Fruit fly (Drosophila melanogaster) whole organism, embryonic: ENCODE data around the gene wg.
A peak's percentile ranks its signal among the peaks of the same experiment; 100 is the strongest.

Experiments
- Abd-B ChIP-seq: fragments of 200-800 bp; sonication (Bioruptor generic); optimal IDR thresholded peaks from 2 replicates; lab custom pipeline; 2018; ENCODE audit warnings: missing biosample characterization, mild to moderate bottlenecking, missing genetic modification characterization, moderate library complexity
- Asciz ChIP-seq: fragments of 200-800 bp; sonication (Bioruptor generic); optimal IDR thresholded peaks from 2 replicates; lab custom pipeline; 2017; ENCODE audit warnings: missing biosample characterization, mild to moderate bottlenecking, missing genetic modification characterization, missing genetic modification reagents
- CG10959 ChIP-seq: fragments of 200-800 bp; sonication (Bioruptor generic); IDR thresholded peaks from 2 replicates; pipeline ENCODE4 v1.3.6; 2022; ENCODE audit warnings: missing biosample characterization, missing genetic modification characterization
- CG11247 ChIP-seq: fragments of 200-800 bp; sonication (Bioruptor generic); IDR thresholded peaks from 2 replicates; pipeline ENCODE4 v1.3.6; 2022; ENCODE audit warnings: missing biosample characterization, missing genetic modification characterization
- CG17186 ChIP-seq: fragments of 200-800 bp; sonication (Bioruptor generic); optimal IDR thresholded peaks from 3 replicates; lab custom pipeline; 2017; ENCODE audit warnings: missing biosample characterization, missing genetic modification reagents, missing genetic modification characterization
- CG17328 ChIP-seq: fragments of 200-800 bp; sonication (Bioruptor generic); IDR thresholded peaks from 2 replicates; pipeline ENCODE4 v1.3.6; 2022; ENCODE audit warnings: missing biosample characterization, missing genetic modification characterization
- CG17359 ChIP-seq: fragments of 200-800 bp; sonication (Bioruptor generic); optimal IDR thresholded peaks from 3 replicates; lab custom pipeline; 2018; ENCODE audit warnings: missing biosample characterization, mild to moderate bottlenecking, missing genetic modification characterization, moderate library complexity
- CG18476 ChIP-seq: fragments of 200-800 bp; sonication (Bioruptor generic); optimal IDR thresholded peaks from 2 replicates; lab custom pipeline; 2016; ENCODE audit warnings: missing biosample characterization, mild to moderate bottlenecking, missing genetic modification characterization
- CG2202 ChIP-seq: fragments of 200-800 bp; sonication (Bioruptor generic); optimal IDR thresholded peaks from 2 replicates; lab custom pipeline; 2018; ENCODE audit warnings: missing biosample characterization, mild to moderate bottlenecking, missing genetic modification characterization
- CG3065 ChIP-seq: fragments of 200-800 bp; sonication (Bioruptor generic); optimal IDR thresholded peaks from 2 replicates; lab custom pipeline; 2016; ENCODE audit warnings: missing biosample characterization, missing genetic modification characterization
- CG31441 ChIP-seq: fragments of 200-800 bp; sonication (Bioruptor generic); IDR thresholded peaks from 2 replicates; pipeline ENCODE4 v1.3.6; 2022; ENCODE audit warnings: missing biosample characterization, missing genetic modification characterization
- CG3407 ChIP-seq: fragments of 200-800 bp; sonication (Bioruptor generic); optimal IDR thresholded peaks from 2 replicates; lab custom pipeline; 2018; ENCODE audit warnings: missing biosample characterization, mild to moderate bottlenecking, missing genetic modification characterization
- CG4328 ChIP-seq: fragments of 200-800 bp; sonication (Bioruptor generic); optimal IDR thresholded peaks from 3 replicates; lab custom pipeline; 2017; ENCODE audit warnings: missing biosample characterization, missing genetic modification reagents, missing genetic modification characterization
- CG4404 ChIP-seq: fragments of 200-800 bp; sonication (Bioruptor generic); IDR thresholded peaks from 2 replicates; pipeline ENCODE4 v1.3.6; 2022; ENCODE audit warnings: missing biosample characterization, missing genetic modification characterization
- CG4820 ChIP-seq: fragments of 200-800 bp; sonication (Bioruptor generic); optimal IDR thresholded peaks from 3 replicates; lab custom pipeline; 2016; ENCODE audit warnings: missing biosample characterization, missing genetic modification characterization
- CG7839 ChIP-seq: fragments of 200-800 bp; sonication (Bioruptor generic); optimal IDR thresholded peaks from 3 replicates; lab custom pipeline; 2018; ENCODE audit warnings: missing biosample characterization, mild to moderate bottlenecking, missing genetic modification characterization, moderate library complexity
- Camta ChIP-seq: fragments of 200-800 bp; sonication (Bioruptor generic); optimal IDR thresholded peaks from 2 replicates; lab custom pipeline; 2016; ENCODE audit warnings: missing biosample characterization, missing genetic modification characterization
- Fer1 ChIP-seq: fragments of 200-800 bp; sonication (Bioruptor generic); optimal IDR thresholded peaks from 2 replicates; lab custom pipeline; 2017; ENCODE audit warnings: missing biosample characterization, mild to moderate bottlenecking, missing genetic modification characterization
- GATAe ChIP-seq: fragments of 200-800 bp; sonication (Bioruptor generic); conservative IDR thresholded peaks from 2 replicates; pipeline ENCODE4 v1.3.6; 2022; ENCODE audit warnings: missing biosample characterization, missing genetic modification characterization
- MTF-1 ChIP-seq: fragments of 200-800 bp; sonication (Bioruptor generic); optimal IDR thresholded peaks from 2 replicates; lab custom pipeline; 2018; ENCODE audit warnings: missing biosample characterization, mild to moderate bottlenecking, missing genetic modification characterization, borderline replicate concordance
- Med ChIP-seq: fragments of 200-800 bp; sonication (Bioruptor generic); peaks from one replicate; lab custom pipeline; 2016; ENCODE audit warnings: missing biosample characterization, missing genetic modification characterization, mild to moderate bottlenecking, inconsistent platforms, moderate library complexity
- NC2α ChIP-seq: fragments of 200-800 bp; sonication (Bioruptor generic); optimal IDR thresholded peaks from 2 replicates; lab custom pipeline; 2016; ENCODE audit warnings: missing biosample characterization, missing genetic modification characterization
- Nf-YB ChIP-seq: fragments of 200-800 bp; sonication (Bioruptor generic); optimal IDR thresholded peaks from 3 replicates; lab custom pipeline; 2019; ENCODE audit warnings: missing biosample characterization, mild to moderate bottlenecking, missing genetic modification characterization, moderate library complexity
- PHDP ChIP-seq: fragments of 200-800 bp; sonication (Bioruptor generic); optimal IDR thresholded peaks from 3 replicates; lab custom pipeline; 2018; ENCODE audit warnings: missing biosample characterization, mild to moderate bottlenecking, missing genetic modification characterization, moderate library complexity
- Stat92E ChIP-seq, 3 experiments: fragments of >200 bp in 2 of 3; fragments of 200-800 bp in 1 of 3; sonication (Bioruptor generic) in 1 of 3; optimal IDR thresholded peaks; 2 replicates each; lab custom pipeline; 2017 to 2019; ENCODE audit warnings: missing biosample characterization in 3 of 3, missing genetic modification characterization in 3 of 3, mild to moderate bottlenecking in 1 of 3, moderate library complexity in 1 of 3
- Xrp1 ChIP-seq: fragments of 200-800 bp; sonication (Bioruptor generic); IDR thresholded peaks from 2 replicates; pipeline ENCODE4 v1.3.6; 2022; ENCODE audit warnings: missing biosample characterization, missing genetic modification characterization
- YL-1 ChIP-seq: fragments of 200-800 bp; sonication (Bioruptor generic); optimal IDR thresholded peaks from 3 replicates; lab custom pipeline; 2017; ENCODE audit warnings: missing biosample characterization, mild to moderate bottlenecking, missing genetic modification characterization
- ac ChIP-seq: fragments of 200-800 bp; sonication (Bioruptor generic); optimal IDR thresholded peaks from 3 replicates; lab custom pipeline; 2017; ENCODE audit warnings: missing biosample characterization, mild to moderate bottlenecking, missing genetic modification characterization
- ara ChIP-seq: fragments of 200-800 bp; sonication (Bioruptor generic); IDR thresholded peaks from 2 replicates; pipeline ENCODE4 v1.3.6; 2022; ENCODE audit warnings: missing biosample characterization, missing genetic modification characterization
- bsh ChIP-seq, 2 experiments: fragments of 200-800 bp; sonication (Bioruptor generic); optimal IDR thresholded peaks; 2 replicates each; lab custom pipeline; 2017 to 2018; ENCODE audit warnings: mild to moderate bottlenecking in 2 of 2, missing biosample characterization in 2 of 2, missing genetic modification characterization in 2 of 2, moderate library complexity in 1 of 2
- chif ChIP-seq, 2 experiments: fragments of 200-800 bp; sonication (Bioruptor generic); optimal IDR thresholded peaks; 3 replicates each; lab custom pipeline; 2016; ENCODE audit warnings: missing biosample characterization in 2 of 2, missing genetic modification characterization in 2 of 2
- chn ChIP-seq: fragments of 200-800 bp; sonication (Bioruptor generic); optimal IDR thresholded peaks from 2 replicates; lab custom pipeline; 2016; ENCODE audit warnings: missing biosample characterization, missing genetic modification characterization
- dmrt11E ChIP-seq: fragments of 200-800 bp; sonication (Bioruptor generic); optimal IDR thresholded peaks from 3 replicates; lab custom pipeline; 2018; ENCODE audit warnings: missing biosample characterization, mild to moderate bottlenecking, missing genetic modification characterization, moderate library complexity
- dmrt99B ChIP-seq: fragments of 200-800 bp; sonication (Bioruptor generic); optimal IDR thresholded peaks from 2 replicates; lab custom pipeline; 2018; ENCODE audit warnings: missing biosample characterization, mild to moderate bottlenecking, missing genetic modification characterization, moderate library complexity
- dpn ChIP-seq, 2 experiments: fragments of 200-800 bp; sonication (Bioruptor generic); optimal IDR thresholded peaks; 3 replicates each; lab custom pipeline; 2016; ENCODE audit warnings: missing biosample characterization in 2 of 2, missing genetic modification characterization in 2 of 2
- fu2 ChIP-seq: fragments of 200-800 bp; sonication (Bioruptor generic); optimal IDR thresholded peaks from 2 replicates; lab custom pipeline; 2016; ENCODE audit warnings: missing biosample characterization, missing genetic modification characterization
- gcm ChIP-seq: fragments of 200-800 bp; sonication (Bioruptor generic); optimal IDR thresholded peaks from 2 replicates; lab custom pipeline; 2019; ENCODE audit warnings: missing biosample characterization, mild to moderate bottlenecking, missing genetic modification characterization, moderate library complexity
- lbe ChIP-seq: fragments of 200-800 bp; sonication (Bioruptor generic); optimal IDR thresholded peaks from 2 replicates; lab custom pipeline; 2016; ENCODE audit warnings: missing biosample characterization, mild to moderate bottlenecking, missing genetic modification characterization
- lov ChIP-seq, 2 experiments: fragments of 200-800 bp in 1 of 2; fragments of >200 bp in 1 of 2; sonication (Bioruptor generic) in 1 of 2; IDR thresholded peaks in 1 of 2; optimal IDR thresholded peaks in 1 of 2; 2 replicates in 1 of 2; 3 replicates in 1 of 2; pipeline versions ENCODE4 v1.3.6 to Lab custom; 2017 to 2022; ENCODE audit warnings: missing biosample characterization in 1 of 2, missing genetic modification characterization in 1 of 2
- luna ChIP-seq: fragments of 200-800 bp; sonication (Bioruptor generic); optimal IDR thresholded peaks from 2 replicates; lab custom pipeline; 2016; ENCODE audit warnings: missing biosample characterization, missing genetic modification characterization
- nerfin-1 ChIP-seq: fragments of 200-800 bp; sonication (Bioruptor generic); optimal IDR thresholded peaks from 3 replicates; lab custom pipeline; 2019; ENCODE audit warnings: missing biosample characterization, mild to moderate bottlenecking, missing genetic modification characterization, moderate library complexity
- pum ChIP-seq: fragments of 200-800 bp; sonication (Bioruptor generic); optimal IDR thresholded peaks from 2 replicates; lab custom pipeline; 2016; ENCODE audit warnings: missing biosample characterization, missing genetic modification characterization
- salm ChIP-seq: fragments of 200-800 bp; sonication (Bioruptor generic); optimal IDR thresholded peaks from 2 replicates; lab custom pipeline; 2018; ENCODE audit warnings: missing biosample characterization, mild to moderate bottlenecking, missing genetic modification characterization
- sens-2 ChIP-seq: fragments of 200-800 bp; sonication (Bioruptor generic); IDR thresholded peaks from 2 replicates; pipeline ENCODE4 v1.3.6; 2022; ENCODE audit warnings: missing biosample characterization, missing genetic modification characterization
- slbo ChIP-seq: fragments of 200-800 bp; sonication (Bioruptor generic); IDR thresholded peaks from 2 replicates; pipeline ENCODE4 v1.3.6; 2022; ENCODE audit warnings: missing biosample characterization, missing genetic modification characterization
- tap ChIP-seq: fragments of 200-800 bp; optimal IDR thresholded peaks from 3 replicates; lab custom pipeline; 2019; ENCODE audit warnings: missing biosample characterization, mild to moderate bottlenecking, missing genetic modification characterization, moderate library complexity
- tin ChIP-seq: fragments of 200-800 bp; sonication (Bioruptor generic); optimal IDR thresholded peaks from 3 replicates; lab custom pipeline; 2016; ENCODE audit warnings: missing biosample characterization, missing genetic modification characterization
- tio ChIP-seq: fragments of 200-800 bp; sonication (Bioruptor generic); optimal IDR thresholded peaks from 2 replicates; lab custom pipeline; 2017; ENCODE audit warnings: missing biosample characterization, missing genetic modification characterization, inconsistent platforms
- zen2 ChIP-seq: fragments of 200-800 bp; sonication (Bioruptor generic); IDR thresholded peaks from 3 replicates; pipeline ENCODE4 v1.3.6; 2022; ENCODE audit warnings: missing biosample characterization, missing genetic modification characterization; ENCODE audit not compliant: partially characterized antibody

The wg gene

DNA sequence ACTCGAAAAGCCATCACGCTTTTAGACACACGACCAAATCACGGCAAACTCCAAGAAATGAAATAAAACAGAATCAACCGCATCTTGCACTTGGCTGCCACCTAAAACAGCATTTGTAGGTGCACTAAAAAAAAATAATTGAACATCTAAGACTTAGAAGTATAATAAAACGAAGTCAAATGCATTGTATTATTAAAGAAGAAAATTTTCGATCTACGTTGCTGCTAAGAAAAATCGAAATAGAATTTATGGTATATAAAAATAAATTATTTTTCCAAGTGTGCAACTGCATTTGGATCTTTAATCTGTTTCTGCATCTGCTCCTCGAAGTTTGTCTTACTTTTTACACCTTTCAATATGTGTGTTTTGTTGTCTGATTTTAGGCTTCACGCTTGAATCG is 36.7 kb upstream of the wg start (continued):
- TF ChIP-seq Camta (GFP tag; lab: Kevin White, UChicago), result peak; percentile 10
- TF ChIP-seq gcm (GFP tag; lab: Kevin White, UChicago), result peak; percentile 50
- TF ChIP-seq Nf-YB (GFP tag; lab: Kevin White, UChicago), result peak; percentile 36
- TF ChIP-seq CG17328 (GFP tag; lab: Robert Waterston, UW), result peak; percentile 76
- no peak for TF ChIP-seq lov (optimal IDR thresholded peaks at IDR 0.05; lab: Kevin White, UChicago)
- peak; percentile 61; the same call in 1 of the 3 replicates for TF ChIP-seq lov (GFP tag; IDR thresholded peaks at IDR 0.05; lab: Robert Waterston, UW)
- TF ChIP-seq Abd-B (GFP tag; lab: Kevin White, UChicago), result peak; percentile 30
- peak; percentile 68 for TF ChIP-seq CG7839 (tag; lab: Kevin White, UChicago)
- peak in 1 of 2 experiments; percentile 51 for TF ChIP-seq chif (GFP tag; optimal IDR thresholded peaks at IDR 0.05; lab: Kevin White, UChicago)
- no peak for TF ChIP-seq sens-2 (GFP tag; lab: Robert Waterston, UW)
- TF ChIP-seq CG17359 (tag; lab: Kevin White, UChicago), result peak; percentile 55
- no peak for TF ChIP-seq lbe (GFP tag; lab: Kevin White, UChicago)
- TF ChIP-seq CG17186 (GFP tag; lab: Kevin White, UChicago), result peak; percentile 0
- no peak for TF ChIP-seq Med (GFP tag; lab: Kevin White, UChicago)
- no peak for TF ChIP-seq GATAe (GFP tag; lab: Robert Waterston, UW)
- TF ChIP-seq Stat92E (GFP tag; optimal IDR thresholded peaks at IDR 0.05; lab: Kevin White, UChicago), result peak in 1 of 3 experiments; percentile 58
- peak; percentile 33 for TF ChIP-seq ac (GFP tag; lab: Kevin White, UChicago)
- no peak for TF ChIP-seq luna
- TF ChIP-seq CG3065, result no peak
- peak; percentile 55 for TF ChIP-seq Asciz (GFP tag; lab: Kevin White, UChicago)
- peak; percentile 49 for TF ChIP-seq tin
- TF ChIP-seq salm (tag; lab: Kevin White, UChicago), result no peak
- peak; percentile 40 for TF ChIP-seq CG18476
- TF ChIP-seq PHDP (tag; lab: Kevin White, UChicago), result peak; percentile 33
- TF ChIP-seq Fer1 (GFP tag; lab: Kevin White, UChicago), result no peak
- TF ChIP-seq YL-1 (GFP tag; lab: Kevin White, UChicago), result no peak
- TF ChIP-seq CG31441 (GFP tag; lab: Robert Waterston, UW), result peak; percentile 68
- TF ChIP-seq NC2α (GFP tag; lab: Kevin White, UChicago), result no peak
- peak; percentile 20 for TF ChIP-seq MTF-1 (GFP tag; lab: Kevin White, UChicago)
- no peak for TF ChIP-seq CG4328 (GFP tag; lab: Kevin White, UChicago)
- TF ChIP-seq dpn (GFP tag; optimal IDR thresholded peaks at IDR 0.05; lab: Kevin White, UChicago), result peak; percentile 10 to 25
- peak; percentile 66 for TF ChIP-seq CG2202 (tag; lab: Kevin White, UChicago)
- TF ChIP-seq tio (GFP tag; lab: Kevin White, UChicago), result peak; percentile 17
- peak; percentile 65 for TF ChIP-seq ara (GFP tag; lab: Robert Waterston, UW)
- TF ChIP-seq CG4820, result peak; percentile 62
- peak; percentile 83 for TF ChIP-seq Xrp1 (GFP tag; lab: Robert Waterston, UW)
- TF ChIP-seq CG3407 (GFP tag; lab: Kevin White, UChicago), result peak; percentile 24
- TF ChIP-seq CG4404 (GFP tag; lab: Robert Waterston, UW), result peak; percentile 38; the same call in 1 of the 2 replicates
- TF ChIP-seq bsh (GFP tag; optimal IDR thresholded peaks at IDR 0.05; lab: Kevin White, UChicago), result peak in 1 of 2 experiments; percentile 89
- peak; percentile 8 for TF ChIP-seq pum (GFP tag; lab: Kevin White, UChicago)
- TF ChIP-seq fu2, result no peak
- TF ChIP-seq zen2 (GFP tag; lab: Robert Waterston, UW), result no peak
- peak; percentile 89 for TF ChIP-seq dmrt11E (tag; lab: Kevin White, UChicago)
- TF ChIP-seq CG11247, result no peak
- TF ChIP-seq nerfin-1, result no peak
- TF ChIP-seq chn (GFP tag; lab: Kevin White, UChicago), result peak; percentile 28
- peak; percentile 62 for TF ChIP-seq dmrt99B (tag; lab: Kevin White, UChicago)
- peak; percentile 63 for TF ChIP-seq CG10959 (GFP tag; lab: Robert Waterston, UW)
- no peak for TF ChIP-seq slbo (GFP tag; lab: Robert Waterston, UW)
- TF ChIP-seq tap, result peak; percentile 25
